Worm (Caenorhabditis elegans) whole organism, young adult: ENCODE results near the gene srh-299.
A peak's percentile ranks its signal among the peaks of the same experiment; 100 is the strongest.

ENCODE experiments used
- B0336.3 ChIP-seq: fragments of 200-800 bp; sonication (Bioruptor generic); IDR thresholded peaks from 2 replicates; pipeline ENCODE4 v1.3.6; 2022; ENCODE audit warnings: missing genetic modification characterization, missing compliant biosample characterization
- F33H1.4 ChIP-seq: fragments of 200-800 bp; sonication (Bioruptor generic); IDR thresholded peaks from 2 replicates; pipeline ENCODE4 v1.3.6; 2022; ENCODE audit warnings: missing genetic modification reagents, missing genetic modification characterization, missing compliant biosample characterization
- F49E8.2 ChIP-seq: sonication (generic microtip); optimal IDR thresholded peaks from 3 replicates; lab custom pipeline; 2017; ENCODE audit warnings: missing genetic modification characterization, mild to moderate bottlenecking, missing compliant biosample characterization, antibody characterized with exemption, moderate library complexity; ENCODE audit not compliant: insufficient read depth
- F57A8.1 ChIP-seq: fragments of 200-800 bp; sonication (Bioruptor generic); optimal IDR thresholded peaks from 2 replicates; lab custom pipeline; 2018; ENCODE audit warnings: mild to moderate bottlenecking, missing genetic modification characterization, moderate library complexity, missing compliant biosample characterization
- K12H6.12 ChIP-seq: fragments of 200-800 bp; sonication (Bioruptor generic); optimal IDR thresholded peaks from 2 replicates; lab custom pipeline; 2018; ENCODE audit warnings: mild to moderate bottlenecking, missing genetic modification characterization, missing compliant biosample characterization
- T26A5.8 ChIP-seq: sonication (generic microtip); optimal IDR thresholded peaks from 2 replicates; lab custom pipeline; 2016; ENCODE audit warnings: missing genetic modification characterization, missing compliant biosample characterization
- aptf-2 ChIP-seq: fragments of 200-800 bp; sonication (Bioruptor generic); conservative IDR thresholded peaks from 2 replicates; pipeline ENCODE4 v1.3.6; 2022; ENCODE audit warnings: missing genetic modification reagents, missing genetic modification characterization, missing compliant biosample characterization
- atf-7 ChIP-seq: sonication (generic microtip); optimal IDR thresholded peaks from 2 replicates; lab custom pipeline; 2017; ENCODE audit warnings: mild to moderate bottlenecking, missing genetic modification characterization, missing compliant biosample characterization
- attf-3 ChIP-seq: fragments of 200-800 bp; sonication (Bioruptor generic); conservative IDR thresholded peaks from 2 replicates; pipeline ENCODE4 v1.3.6; 2022; ENCODE audit warnings: missing genetic modification reagents, missing genetic modification characterization, missing compliant biosample characterization
- attf-5 ChIP-seq: fragments of 200-800 bp; sonication (Bioruptor generic); optimal IDR thresholded peaks from 2 replicates; lab custom pipeline; 2018; ENCODE audit warnings: mild to moderate bottlenecking, missing genetic modification characterization, missing compliant biosample characterization
- cebp-1 ChIP-seq, 2 experiments: fragments of 200-800 bp in 1 of 2; sonication (Bioruptor generic) in 1 of 2; sonication (generic microtip) in 1 of 2; IDR thresholded peaks in 1 of 2; optimal IDR thresholded peaks in 1 of 2; 2 replicates each; pipeline versions ENCODE4 v1.3.6 to Lab custom; 2017 to 2022; ENCODE audit warnings: missing compliant biosample characterization in 2 of 2, missing genetic modification characterization in 2 of 2, mild to moderate bottlenecking in 1 of 2, missing genetic modification reagents in 1 of 2, moderate library complexity in 1 of 2
- ceh-100 ChIP-seq: fragments of 200-800 bp; sonication (Bioruptor generic); IDR thresholded peaks from 2 replicates; pipeline ENCODE4 v1.3.6; 2022; ENCODE audit warnings: missing genetic modification reagents, missing genetic modification characterization, missing compliant biosample characterization
- dox-1 ChIP-seq: fragments of 200-800 bp; sonication (Bioruptor generic); IDR thresholded peaks from 2 replicates; pipeline ENCODE4 v1.3.6; 2022; ENCODE audit warnings: missing genetic modification reagents, missing genetic modification characterization, missing compliant biosample characterization
- dpff-1 ChIP-seq: sonication (generic microtip); optimal IDR thresholded peaks from 2 replicates; lab custom pipeline; 2017; ENCODE audit warnings: mild to moderate bottlenecking, missing genetic modification characterization, missing compliant biosample characterization
- egl-18 ChIP-seq: fragments of 200-800 bp; sonication (Bioruptor generic); IDR thresholded peaks from 2 replicates; pipeline ENCODE4 v1.3.6; 2022; ENCODE audit warnings: missing genetic modification reagents, missing genetic modification characterization, missing compliant biosample characterization
- hlh-26 ChIP-seq: fragments of 200-800 bp; sonication (Bioruptor generic); conservative IDR thresholded peaks from 2 replicates; pipeline ENCODE4 v1.3.6; 2022; ENCODE audit warnings: missing genetic modification reagents, missing genetic modification characterization, missing compliant biosample characterization
- hmg-1.2 ChIP-seq: fragments of 200-800 bp; sonication (Bioruptor generic); IDR thresholded peaks from 2 replicates; pipeline ENCODE4 v1.3.6; 2022; ENCODE audit warnings: missing genetic modification reagents, missing genetic modification characterization, missing compliant biosample characterization
- hsf-1 ChIP-seq: fragments of 200-800 bp; sonication (Bioruptor generic); IDR thresholded peaks from 2 replicates; pipeline ENCODE4 v1.3.6; 2022; ENCODE audit warnings: missing genetic modification reagents, missing genetic modification characterization, missing compliant biosample characterization
- lin-26 ChIP-seq: fragments of 200-800 bp; sonication (Bioruptor generic); IDR thresholded peaks from 2 replicates; pipeline ENCODE4 v1.3.6; 2022; ENCODE audit warnings: missing genetic modification reagents, missing genetic modification characterization, missing compliant biosample characterization
- lin-35 ChIP-seq, 3 experiments: fragments of 150-350 bp in 2 of 3; sonication (generic microtip) in 1 of 3; optimal IDR thresholded peaks; 2 replicates each; lab custom pipeline; 2014 to 2018; ENCODE audit warnings: missing biosample characterization in 3 of 3, missing genetic modification characterization in 3 of 3, missing genetic modification reagents in 3 of 3
- madf-6 ChIP-seq: fragments of 200-800 bp; sonication (Bioruptor generic); IDR thresholded peaks from 2 replicates; pipeline ENCODE4 v1.3.6; 2022; ENCODE audit warnings: missing genetic modification reagents, missing genetic modification characterization, missing compliant biosample characterization
- mel-28 ChIP-seq: sonication (generic microtip); optimal IDR thresholded peaks from 2 replicates; lab custom pipeline; 2016; ENCODE audit warnings: borderline replicate concordance, mild to moderate bottlenecking, missing genetic modification characterization, missing compliant biosample characterization
- nfya-1 ChIP-seq: sonication (generic microtip); optimal IDR thresholded peaks from 2 replicates; lab custom pipeline; 2017; ENCODE audit warnings: antibody characterized with exemption, missing compliant biosample characterization, missing genetic modification characterization, borderline replicate concordance; ENCODE audit not compliant: insufficient read depth
- nfyb-1 ChIP-seq: fragments of 200-800 bp; sonication (Bioruptor generic); IDR thresholded peaks from 2 replicates; pipeline ENCODE4 v1.3.6; 2022; ENCODE audit warnings: missing genetic modification reagents, missing genetic modification characterization, missing compliant biosample characterization
- nhr-120 ChIP-seq: fragments of 200-800 bp; sonication (Bioruptor generic); IDR thresholded peaks from 2 replicates; pipeline ENCODE4 v1.3.6; 2022; ENCODE audit warnings: missing genetic modification characterization, missing compliant biosample characterization
- nhr-80 ChIP-seq: sonication (generic microtip); optimal IDR thresholded peaks from 2 replicates; lab custom pipeline; 2016; ENCODE audit warnings: missing genetic modification characterization, missing compliant biosample characterization
- pha-4 ChIP-seq: fragments of 150-350 bp; sonication (generic microtip); optimal IDR thresholded peaks from 2 replicates; lab custom pipeline; 2014; ENCODE audit warnings: missing biosample characterization, missing genetic modification reagents, missing genetic modification characterization
- repo-1 ChIP-seq: sonication (generic microtip); optimal IDR thresholded peaks from 2 replicates; lab custom pipeline; 2017; ENCODE audit warnings: mild to moderate bottlenecking, missing genetic modification characterization, missing compliant biosample characterization
- sea-2 ChIP-seq: fragments of 200-800 bp; sonication (Bioruptor generic); IDR thresholded peaks from 2 replicates; pipeline ENCODE4 v1.3.6; 2022; ENCODE audit warnings: missing genetic modification characterization, missing compliant biosample characterization
- snpc-4 ChIP-seq, 5 experiments: fragments of 150-350 bp in 1 of 5; sonication (generic microtip) in 4 of 5; optimal IDR thresholded peaks; 2 replicates each; lab custom pipeline; 2014 to 2018; ENCODE audit warnings: missing genetic modification characterization in 5 of 5, missing biosample characterization in 3 of 5, antibody characterized with exemption in 2 of 5, mild to moderate bottlenecking in 2 of 5, missing compliant biosample characterization in 2 of 5, missing genotype in 2 of 5, moderate library complexity in 2 of 5, missing genetic modification reagents in 1 of 5

The srh-299 gene

DNA sequence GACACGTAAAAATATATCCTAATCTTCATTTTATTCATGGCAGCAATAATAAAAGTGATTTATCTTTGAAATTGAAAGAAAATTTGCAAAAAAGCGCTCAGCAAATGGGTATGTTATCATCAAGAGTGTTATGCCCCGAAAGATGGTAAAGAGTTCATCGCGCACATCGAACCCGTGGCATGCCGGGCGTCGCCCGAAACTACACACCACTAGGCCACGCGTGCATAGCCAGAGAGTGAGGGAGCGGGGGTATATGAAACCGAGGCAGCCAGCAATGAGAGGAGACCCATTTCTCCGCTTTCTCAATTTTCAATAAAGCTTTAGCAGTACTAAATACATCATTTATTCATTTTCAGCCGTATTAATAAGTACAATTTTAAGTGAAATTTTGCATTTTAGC lies 10.6 kb downstream of the srh-299 start (continued):
- TF ChIP-seq lin-35 (GFP tag; optimal IDR thresholded peaks at IDR 0.05; lab: Kevin White, UChicago) (peak in 2 of 3 experiments; percentile 30 to 82), F57A8.1 (GFP tag; lab: Kevin White, UChicago) (peak; percentile 91), F33H1.4 (peak; percentile 52), attf-3 (peak; percentile 67), hlh-26 (0 out of 2 replicates have a peak, but pooled peaks have one; percentile 46), nfya-1 (tag; lab: Kevin White, UChicago) (no peak), T26A5.8 (tag; lab: Kevin White, UChicago) (peak; percentile 95)

DNA sequence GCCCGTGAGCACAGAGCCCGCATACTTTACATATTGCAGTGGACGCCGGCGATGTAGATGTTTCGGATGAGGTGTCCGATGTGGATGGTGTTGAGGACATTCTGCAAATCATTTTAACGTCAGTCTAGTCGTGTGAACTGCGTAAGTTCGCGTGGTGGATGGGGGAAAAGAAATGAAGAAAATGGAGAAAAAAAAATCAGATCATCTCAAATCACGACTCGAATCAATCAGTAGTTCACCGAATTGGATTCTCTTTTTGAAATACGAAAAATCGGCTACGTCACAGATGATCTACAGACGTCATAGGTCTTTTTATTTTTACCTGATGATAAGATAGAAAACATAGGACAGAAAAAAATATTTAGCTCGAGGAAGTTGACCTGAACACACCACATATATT lies 13.2 kb downstream of the srh-299 start, which contains the start of gene nhr-102:
Gene nhr-102, minus strand, starts transcription at position 101 of the 400 bp plus-strand sequence.
- 0 out of 2 replicates have a peak, but pooled peaks have one; percentile 28 for TF ChIP-seq madf-6 (GFP tag; lab: Robert Waterston, UW)
- no peak for TF ChIP-seq cebp-1 (GFP tag; IDR thresholded peaks at IDR 0.05; lab: Robert Waterston, UW)
- no peak for TF ChIP-seq cebp-1 (tag; optimal IDR thresholded peaks at IDR 0.05; lab: Kevin White, UChicago)
- TF ChIP-seq K12H6.12 = no peak

DNA sequence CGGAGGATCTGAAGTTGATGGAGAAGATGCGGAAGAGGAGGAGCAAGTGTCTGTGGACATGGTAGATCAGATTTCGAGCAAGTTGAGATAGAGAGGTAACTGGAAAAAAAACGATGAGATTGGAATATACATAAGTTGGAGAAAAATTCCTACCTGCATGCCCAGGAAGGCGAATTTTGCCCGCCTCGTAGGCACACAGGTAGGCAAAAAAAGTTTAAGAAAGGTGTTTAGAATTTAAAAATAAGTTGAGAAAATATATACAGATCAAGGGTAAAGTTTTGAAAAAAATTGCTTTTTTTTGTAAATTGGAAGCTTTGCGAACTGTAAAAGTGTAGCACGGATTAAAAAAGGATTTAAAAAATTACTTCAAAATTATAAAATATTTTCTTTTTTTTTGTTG lies 16.4 kb downstream of the srh-299 start, which contains the start of gene nhr-84:
Gene nhr-84, minus strand, starts transcription at position 101 of the 400 bp plus-strand sequence.
- TF ChIP-seq aptf-2 (no peak), snpc-4 (GFP tag; optimal IDR thresholded peaks at IDR 0.05; lab: Kevin White, UChicago) (no peak), snpc-4 (tag; optimal IDR thresholded peaks at IDR 0.05; lab: Kevin White, UChicago) (no peak), ceh-100 (GFP tag; lab: Robert Waterston, UW) (no peak)

DNA sequence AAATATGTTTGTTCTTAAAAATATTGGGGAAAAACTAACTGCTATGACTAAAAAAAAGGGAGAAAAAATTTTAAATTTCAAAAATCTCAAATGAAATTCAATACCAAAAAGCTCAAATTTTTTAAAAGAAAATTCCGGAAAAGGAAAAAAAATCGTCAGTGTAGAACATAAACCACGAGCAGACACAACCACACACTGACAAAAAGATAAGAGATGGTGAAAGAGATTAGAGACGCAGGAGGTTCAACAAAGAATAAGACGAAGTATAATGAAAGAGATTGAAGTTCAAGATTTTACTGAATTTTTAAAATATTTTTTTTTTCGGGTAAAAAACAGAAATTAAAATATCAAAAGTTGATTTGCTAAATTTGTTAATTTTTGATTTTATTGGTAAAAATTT lies 16.9 kb downstream of the srh-299 start:
- TF ChIP-seq egl-18 (GFP tag; lab: Robert Waterston, UW) = no peak

DNA sequence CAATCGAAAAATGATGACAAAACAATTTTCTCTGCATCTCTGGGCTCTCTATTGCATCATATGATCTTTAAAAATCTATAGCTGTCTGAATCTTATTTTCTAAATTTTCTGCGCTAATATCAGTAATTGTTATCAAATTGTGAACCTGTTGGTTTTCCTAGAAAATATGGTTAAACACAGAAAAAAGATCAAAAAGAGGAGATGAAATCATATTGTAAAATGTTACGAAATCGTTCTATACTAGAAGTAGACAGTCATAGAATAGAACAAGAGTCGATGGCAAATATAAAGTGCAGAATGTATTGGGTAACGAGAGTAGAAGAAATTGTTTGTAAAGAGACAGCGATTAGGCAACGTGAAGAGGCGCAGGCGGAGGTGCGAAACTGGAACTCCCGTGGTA lies 17.6 kb downstream of the srh-299 start:
- TF ChIP-seq hsf-1 (GFP tag; lab: Robert Waterston, UW) = no peak
- TF ChIP-seq atf-7 (tag; lab: Kevin White, UChicago) = peak; percentile 73
- TF ChIP-seq F49E8.2 (tag; lab: Kevin White, UChicago) = no peak
- no peak for TF ChIP-seq dpff-1 (tag; lab: Kevin White, UChicago)
- peak; percentile 60; the same call in 1 of the 2 replicates for TF ChIP-seq nfyb-1 (GFP tag; lab: Robert Waterston, UW)
- TF ChIP-seq pha-4 (tag; lab: Kevin White, UChicago) = peak; percentile 52
- no peak for TF ChIP-seq snpc-4 (GFP tag; optimal IDR thresholded peaks at IDR 0.05; lab: Kevin White, UChicago)
- peak in 1 of 4 experiments; percentile 11 for TF ChIP-seq snpc-4 (tag; optimal IDR thresholded peaks at IDR 0.05; lab: Kevin White, UChicago)
- peak; percentile 70 for TF ChIP-seq nhr-80 (tag; lab: Kevin White, UChicago)
- TF ChIP-seq sea-2 = no peak
- TF ChIP-seq lin-26 (GFP tag; lab: Robert Waterston, UW) = no peak
- TF ChIP-seq nhr-120 (GFP tag; lab: Robert Waterston, UW) = no peak
- 0 out of 2 replicates have a peak, but pooled peaks have one; percentile 35 for TF ChIP-seq B0336.3 (GFP tag; lab: Robert Waterston, UW)
- no peak for TF ChIP-seq lin-35 (GFP tag; optimal IDR thresholded peaks at IDR 0.05; lab: Kevin White, UChicago)
- no peak for TF ChIP-seq mel-28 (tag; lab: Kevin White, UChicago)
- TF ChIP-seq dox-1 (GFP tag; lab: Robert Waterston, UW) = 0 out of 2 replicates have a peak, but pooled peaks have one; percentile 23
- TF ChIP-seq cebp-1 (GFP tag; IDR thresholded peaks at IDR 0.05; lab: Robert Waterston, UW) = peak; percentile 91
- TF ChIP-seq cebp-1 (tag; optimal IDR thresholded peaks at IDR 0.05; lab: Kevin White, UChicago) = peak; percentile 94
- peak; percentile 77 for TF ChIP-seq attf-5 (GFP tag; lab: Kevin White, UChicago)
- no peak for TF ChIP-seq repo-1 (tag; lab: Kevin White, UChicago)
- peak; percentile 62; the same call in 1 of the 2 replicates for TF ChIP-seq hmg-1.2
